Worm (Caenorhabditis elegans) whole organism, mixed stage, embryonic: ENCODE measurements around the gene osm-11.

ENCODE experiments used
- M03D4.4 ChIP-seq: sonication (generic microtip); optimal IDR thresholded peaks from 2 replicates; lab custom pipeline; 2017; ENCODE audit warnings: mild to moderate bottlenecking, missing genetic modification characterization, missing compliant biosample characterization
- bed-3 ChIP-seq: fragments of 200-800 bp; sonication (Bioruptor generic); optimal IDR thresholded peaks from 3 replicates; lab custom pipeline; 2018; ENCODE audit warnings: mild to moderate bottlenecking, missing genetic modification characterization, moderate library complexity, missing compliant biosample characterization
- blmp-1 ChIP-seq: fragments of 150-350 bp; optimal IDR thresholded peaks from 2 replicates; lab custom pipeline; 2014; ENCODE audit warnings: missing biosample characterization, missing genetic modification characterization
- ceh-39 ChIP-seq: fragments of 150-350 bp; optimal IDR thresholded peaks from 2 replicates; lab custom pipeline; 2014; ENCODE audit warnings: missing biosample characterization, missing genetic modification characterization
- ceh-43 ChIP-seq: fragments of 200-800 bp; sonication (Bioruptor generic); optimal IDR thresholded peaks from 2 replicates; lab custom pipeline; 2018; ENCODE audit warnings: mild to moderate bottlenecking, missing genetic modification characterization, moderate library complexity, missing compliant biosample characterization
- ceh-83 ChIP-seq: fragments of 200-800 bp; sonication (Bioruptor generic); optimal IDR thresholded peaks from 2 replicates; lab custom pipeline; 2018; ENCODE audit warnings: mild to moderate bottlenecking, missing genetic modification characterization, missing compliant biosample characterization
- ces-1 ChIP-seq: fragments of 150-350 bp; optimal IDR thresholded peaks from 2 replicates; lab custom pipeline; 2014; ENCODE audit warnings: missing biosample characterization, missing genetic modification reagents, missing genetic modification characterization
- cnd-1 ChIP-seq: fragments of 200-800 bp; sonication (Bioruptor generic); optimal IDR thresholded peaks from 2 replicates; lab custom pipeline; 2018; ENCODE audit warnings: mild to moderate bottlenecking, missing genetic modification characterization, missing compliant biosample characterization
- drap-1 ChIP-seq: fragments of 200-800 bp; sonication (Bioruptor generic); optimal IDR thresholded peaks from 3 replicates; lab custom pipeline; 2018; ENCODE audit warnings: mild to moderate bottlenecking, missing genetic modification characterization, missing compliant biosample characterization
- elt-1 ChIP-seq: sonication (generic microtip); optimal IDR thresholded peaks from 2 replicates; lab custom pipeline; 2017; ENCODE audit warnings: missing genetic modification characterization, mild to moderate bottlenecking, missing compliant biosample characterization, antibody characterized with exemption, moderate library complexity, borderline replicate concordance; ENCODE audit not compliant: insufficient read depth
- elt-3 ChIP-seq: fragments of 150-350 bp; optimal IDR thresholded peaks from 2 replicates; lab custom pipeline; 2014; ENCODE audit warnings: missing biosample characterization, missing genetic modification characterization
- flh-1 ChIP-seq: fragments of 200-800 bp; sonication (Bioruptor generic); optimal IDR thresholded peaks from 2 replicates; lab custom pipeline; 2018; ENCODE audit warnings: mild to moderate bottlenecking, missing genetic modification characterization, moderate library complexity, missing compliant biosample characterization
- ham-2 ChIP-seq: fragments of 200-800 bp; sonication (Bioruptor generic); optimal IDR thresholded peaks from 2 replicates; lab custom pipeline; 2018; ENCODE audit warnings: mild to moderate bottlenecking, missing genetic modification characterization, missing compliant biosample characterization
- hlh-1 ChIP-seq: fragments of 150-350 bp; optimal IDR thresholded peaks from 2 replicates; lab custom pipeline; 2014; ENCODE audit warnings: missing biosample characterization, missing genetic modification reagents, missing genetic modification characterization
- lin-13 ChIP-seq: fragments of 150-350 bp; optimal IDR thresholded peaks from 2 replicates; lab custom pipeline; 2014; ENCODE audit warnings: missing biosample characterization, missing genetic modification characterization
- lin-32 ChIP-seq: fragments of 200-800 bp; sonication (Bioruptor generic); optimal IDR thresholded peaks from 2 replicates; lab custom pipeline; 2018; ENCODE audit warnings: mild to moderate bottlenecking, missing genetic modification characterization, missing compliant biosample characterization
- lsy-2 ChIP-seq: fragments of 150-350 bp; optimal IDR thresholded peaks from 2 replicates; lab custom pipeline; 2014; ENCODE audit warnings: missing biosample characterization, missing genetic modification characterization
- mab-5 ChIP-seq: fragments of 150-350 bp; optimal IDR thresholded peaks from 2 replicates; lab custom pipeline; 2014; ENCODE audit warnings: missing biosample characterization, missing genetic modification characterization
- mep-1 ChIP-seq: fragments of 150-350 bp; optimal IDR thresholded peaks from 2 replicates; lab custom pipeline; 2017; ENCODE audit warnings: missing biosample characterization, missing genetic modification reagents, missing genetic modification characterization, inconsistent platforms
- mls-2 ChIP-seq: sonication (generic microtip); optimal IDR thresholded peaks from 2 replicates; lab custom pipeline; 2016; ENCODE audit warnings: mild to moderate bottlenecking, missing genetic modification characterization, moderate library complexity, missing compliant biosample characterization
- nhr-12 ChIP-seq: fragments of 150-350 bp; optimal IDR thresholded peaks from 2 replicates; lab custom pipeline; 2014; ENCODE audit warnings: missing biosample characterization, missing genetic modification characterization
- nhr-2 ChIP-seq: fragments of 150-350 bp; optimal IDR thresholded peaks from 2 replicates; lab custom pipeline; 2014; ENCODE audit warnings: missing biosample characterization, missing genetic modification characterization
- nhr-237 ChIP-seq: fragments of 150-350 bp; optimal IDR thresholded peaks from 2 replicates; lab custom pipeline; 2014; ENCODE audit warnings: missing biosample characterization, missing genetic modification characterization
- nhr-28 ChIP-seq: fragments of 150-350 bp; optimal IDR thresholded peaks from 2 replicates; lab custom pipeline; 2014; ENCODE audit warnings: missing biosample characterization, missing genetic modification characterization
- nhr-76 ChIP-seq: sonication (generic microtip); optimal IDR thresholded peaks from 2 replicates; lab custom pipeline; 2017; ENCODE audit warnings: missing biosample characterization, missing genetic modification characterization
- pha-4 ChIP-seq: fragments of 150-350 bp; optimal IDR thresholded peaks from 2 replicates; lab custom pipeline; 2018; ENCODE audit warnings: missing biosample characterization, missing genetic modification reagents, missing genetic modification characterization
- sem-2 ChIP-seq: fragments of 200-800 bp; sonication (Bioruptor generic); optimal IDR thresholded peaks from 2 replicates; lab custom pipeline; 2018; ENCODE audit warnings: mild to moderate bottlenecking, missing genetic modification characterization, missing compliant biosample characterization
- snpc-4 ChIP-seq: fragments of 150-350 bp; optimal IDR thresholded peaks from 2 replicates; lab custom pipeline; 2014; ENCODE audit warnings: missing biosample characterization, missing genetic modification characterization
- sptf-1 ChIP-seq: sonication (generic microtip); optimal IDR thresholded peaks from 2 replicates; lab custom pipeline; 2017; ENCODE audit warnings: mild to moderate bottlenecking, missing genetic modification characterization, moderate library complexity, missing compliant biosample characterization
- tbx-8 ChIP-seq: fragments of 200-800 bp; sonication (Bioruptor generic); optimal IDR thresholded peaks from 2 replicates; lab custom pipeline; 2018; ENCODE audit warnings: mild to moderate bottlenecking, missing genetic modification characterization, moderate library complexity, missing compliant biosample characterization
- unc-120 ChIP-seq: sonication (generic microtip); optimal IDR thresholded peaks from 2 replicates; lab custom pipeline; 2017; ENCODE audit warnings: missing genetic modification characterization, missing compliant biosample characterization; ENCODE audit not compliant: poor library complexity, severe bottlenecking
- unc-39 ChIP-seq: fragments of 150-350 bp; optimal IDR thresholded peaks from 2 replicates; lab custom pipeline; 2014; ENCODE audit warnings: missing biosample characterization, missing genetic modification characterization
- unc-62 ChIP-seq: fragments of 150-350 bp; optimal IDR thresholded peaks from 2 replicates; lab custom pipeline; 2014; ENCODE audit warnings: missing biosample characterization, missing genetic modification reagents, missing genetic modification characterization
- zip-8 ChIP-seq: fragments of 150-350 bp; optimal IDR thresholded peaks from 2 replicates; lab custom pipeline; 2014; ENCODE audit warnings: missing biosample characterization, missing genetic modification characterization
- ztf-11 ChIP-seq: fragments of 150-350 bp; optimal IDR thresholded peaks from 2 replicates; lab custom pipeline; 2014; ENCODE audit warnings: missing biosample characterization, missing genetic modification characterization

osm-11 gene

DNA sequence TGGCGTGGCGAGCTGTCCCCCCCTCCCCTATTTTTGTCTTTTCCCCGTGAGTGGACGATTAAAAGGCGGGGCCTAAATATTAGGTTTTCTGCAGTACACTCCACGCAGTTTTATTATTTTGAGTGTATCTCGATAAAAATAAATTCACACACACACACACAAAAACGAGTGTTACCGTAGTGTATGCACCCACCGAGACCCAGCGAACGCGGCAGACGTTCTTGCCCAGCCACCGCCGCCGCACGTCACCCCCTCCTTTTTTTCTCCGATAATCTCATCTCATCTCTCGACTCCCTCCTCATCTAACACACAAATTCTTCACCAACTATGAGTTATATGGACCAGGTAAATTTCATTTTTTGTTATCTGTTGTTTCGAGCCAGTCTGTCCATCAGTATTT lies 12.9 kb upstream of the osm-11 start, which contains the start of gene fubl-3:
Gene fubl-3 (plus strand): TSS at position 212 of the 400 bp plus-strand sequence.
- TF ChIP-seq unc-39 (tag; lab: Kevin White, UChicago) (no peak), pha-4 (tag; lab: Kevin White, UChicago) (peak; percentile 1), elt-1 (tag; lab: Kevin White, UChicago) (peak; percentile 18), bed-3 (GFP tag; lab: Kevin White, UChicago) (no peak), zip-8 (no peak), nhr-12 (tag; lab: Kevin White, UChicago) (no peak), blmp-1 (tag; lab: Kevin White, UChicago) (no peak), ces-1 (GFP tag; lab: Kevin White, UChicago) (peak; percentile 26), M03D4.4 (tag; lab: Kevin White, UChicago) (no peak), snpc-4 (tag; lab: Kevin White, UChicago) (no peak), ztf-11 (no peak), hlh-1 (peak; percentile 44), mab-5 (tag; lab: Kevin White, UChicago) (no peak), nhr-28 (no peak), unc-62 (GFP tag; lab: Kevin White, UChicago) (no peak), lin-32 (GFP tag; lab: Kevin White, UChicago) (no peak), elt-3 (tag; lab: Kevin White, UChicago) (no peak), mep-1 (tag; lab: Kevin White, UChicago) (peak; percentile 7), nhr-2 (tag; lab: Kevin White, UChicago) (no peak), lin-13 (peak; percentile 13), ceh-39 (no peak), cnd-1 (tag; lab: Kevin White, UChicago) (peak; percentile 8), unc-120 (tag; lab: Kevin White, UChicago) (no peak), flh-1 (GFP tag; lab: Kevin White, UChicago) (no peak), ceh-43 (GFP tag; lab: Kevin White, UChicago) (no peak), nhr-237 (no peak), nhr-76 (tag; lab: Kevin White, UChicago) (no peak), drap-1 (GFP tag; lab: Kevin White, UChicago) (no peak), tbx-8 (GFP tag; lab: Kevin White, UChicago) (no peak), mls-2 (tag; lab: Kevin White, UChicago) (no peak), sem-2 (no peak), ham-2 (no peak), ceh-83 (GFP tag; lab: Kevin White, UChicago) (no peak), sptf-1 (tag; lab: Kevin White, UChicago) (no peak), lsy-2 (peak; percentile 92)
- TF ChIP-seq, all 35 proteins: peak for 8

DNA sequence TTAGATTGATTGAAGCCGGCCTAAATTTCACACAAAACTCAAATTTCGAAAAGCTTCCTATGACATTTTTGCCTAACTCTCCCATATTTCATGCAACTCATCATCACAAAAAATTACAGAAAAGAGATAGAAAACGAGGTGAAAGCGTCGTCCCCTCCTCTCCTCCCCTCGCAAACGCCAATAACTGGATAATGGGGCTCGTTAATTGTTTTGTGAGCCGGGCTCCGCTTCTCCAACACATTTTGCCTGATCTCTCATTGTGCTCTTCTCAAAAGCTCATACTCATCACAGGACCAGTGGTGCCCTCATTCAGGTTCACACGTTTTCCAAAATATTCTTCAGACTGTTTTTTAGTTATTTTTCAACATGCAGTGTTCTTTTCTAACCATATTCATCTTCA lies 7.4 kb upstream of the osm-11 start, which contains the start of gene pbo-6:
Gene pbo-6 (plus strand): TSS at position 240 of the 400 bp plus-strand sequence.
- no peak for TF ChIP-seq nhr-76 (tag; lab: Kevin White, UChicago)
- TF ChIP-seq, all 35 proteins: peak for 0

- no peak for TF ChIP-seq flh-1 (GFP tag; lab: Kevin White, UChicago)
- TF ChIP-seq ces-1 (GFP tag; lab: Kevin White, UChicago), result no peak
- TF ChIP-seq unc-120 (tag; lab: Kevin White, UChicago), result no peak
- TF ChIP-seq mep-1 (tag; lab: Kevin White, UChicago), result no peak
- TF ChIP-seq ceh-39, result no peak
- TF ChIP-seq ceh-83 (GFP tag; lab: Kevin White, UChicago), result no peak
- TF ChIP-seq hlh-1, result no peak
- no peak for TF ChIP-seq snpc-4 (tag; lab: Kevin White, UChicago)
- no peak for TF ChIP-seq lin-32 (GFP tag; lab: Kevin White, UChicago)
Measured at ce11 chrX:17427778-17428177, 6.4 kb upstream of the osm-11 start.

DNA sequence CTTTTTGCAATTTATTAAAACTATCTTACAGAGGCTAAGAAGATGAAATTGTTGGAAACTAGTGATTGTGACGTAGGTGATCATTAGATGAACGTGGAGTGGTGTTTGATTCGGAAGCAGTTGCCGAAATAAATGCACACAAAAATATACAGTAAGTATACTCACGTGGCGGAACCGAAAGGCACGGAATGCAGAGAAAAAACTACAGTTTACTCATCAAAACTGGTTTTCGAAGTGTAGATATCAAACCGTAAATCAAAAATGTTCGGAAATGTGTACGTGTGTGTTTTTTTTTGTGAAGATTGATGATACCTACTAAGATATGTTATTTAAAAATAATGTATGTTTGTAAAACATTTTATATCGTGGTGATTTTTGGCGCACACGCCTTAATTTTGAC lies 5.3 kb upstream of the osm-11 start:
- TF ChIP-seq snpc-4 (tag; lab: Kevin White, UChicago) (no peak), sptf-1 (tag; lab: Kevin White, UChicago) (no peak), sem-2 (no peak), ceh-39 (no peak), ceh-43 (GFP tag; lab: Kevin White, UChicago) (no peak), lin-13 (no peak), lsy-2 (no peak), cnd-1 (tag; lab: Kevin White, UChicago) (no peak), drap-1 (GFP tag; lab: Kevin White, UChicago) (no peak), M03D4.4 (tag; lab: Kevin White, UChicago) (no peak), nhr-237 (no peak), ces-1 (GFP tag; lab: Kevin White, UChicago) (no peak)
